Fruit fly (Drosophila melanogaster): Measurements from ENCODE around the gene CG42399.

DNA sequence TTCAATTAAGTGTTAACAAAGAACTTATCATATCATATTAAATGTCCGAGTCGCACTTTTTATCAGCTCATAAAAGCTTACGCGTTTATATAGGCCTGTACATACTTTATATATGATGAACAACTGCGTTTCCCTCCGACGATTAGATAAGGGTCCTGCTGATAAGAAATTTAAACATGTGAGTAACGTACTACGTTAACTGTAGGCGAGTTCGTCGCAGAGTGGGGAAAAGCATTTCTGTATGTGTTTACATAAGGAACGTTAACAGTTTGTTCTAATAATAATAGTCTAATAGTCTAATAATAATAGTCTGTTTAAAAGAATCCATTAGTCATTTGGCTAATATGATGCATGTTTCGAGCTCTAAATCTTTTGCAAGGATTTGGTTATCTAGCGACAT is 17.3 kb upstream of the CG42399 start:
- no peak for TF ChIP-seq Dll (optimal IDR thresholded peaks at IDR 0.05)
- no peak for TF ChIP-seq psq (optimal IDR thresholded peaks at IDR 0.05)
- no peak for TF ChIP-seq usp (GFP tag; optimal IDR thresholded peaks at IDR 0.05)
- TF ChIP-seq EcR (GFP tag; optimal IDR thresholded peaks at IDR 0.05) = no peak

Data from whole organism.